Worm (Caenorhabditis elegans) whole organism, L1 larva: ENCODE measurements around the gene pes-4.

Experiments
- C04F5.9 ChIP-seq: sonication (generic microtip); optimal IDR thresholded peaks from 2 replicates; lab custom pipeline; 2016; ENCODE audit warnings: missing genetic modification characterization, missing compliant biosample characterization
- C16A3.4 ChIP-seq: fragments of 150-350 bp; optimal IDR thresholded peaks from 2 replicates; lab custom pipeline; 2014; ENCODE audit warnings: missing biosample characterization, missing genetic modification characterization
- C34B4.2 ChIP-seq: sonication (generic microtip); optimal IDR thresholded peaks from 2 replicates; lab custom pipeline; 2017; ENCODE audit warnings: mild to moderate bottlenecking, missing genetic modification characterization, missing compliant biosample characterization
- alr-1 ChIP-seq: fragments of 200-800 bp; sonication (Bioruptor generic); optimal IDR thresholded peaks from 2 replicates; lab custom pipeline; 2018; ENCODE audit warnings: borderline replicate concordance, mild to moderate bottlenecking, missing genetic modification characterization, missing compliant biosample characterization
- blmp-1 ChIP-seq: fragments of 150-350 bp; optimal IDR thresholded peaks from 2 replicates; lab custom pipeline; 2014; ENCODE audit warnings: missing biosample characterization, missing genetic modification characterization
- ceh-63 ChIP-seq: fragments of 200-800 bp; sonication (Bioruptor generic); optimal IDR thresholded peaks from 2 replicates; lab custom pipeline; 2018; ENCODE audit warnings: mild to moderate bottlenecking, missing genetic modification characterization, missing compliant biosample characterization
- ceh-88 ChIP-seq: fragments of 200-800 bp; sonication (Bioruptor generic); IDR thresholded peaks from 2 replicates; pipeline ENCODE4 v1.3.6; 2022; ENCODE audit warnings: missing genetic modification characterization, missing compliant biosample characterization
- ceh-90 ChIP-seq: sonication (generic microtip); optimal IDR thresholded peaks from 2 replicates; lab custom pipeline; 2016; ENCODE audit warnings: missing genetic modification characterization, missing compliant biosample characterization
- ces-1 ChIP-seq: fragments of 150-350 bp; optimal IDR thresholded peaks from 2 replicates; lab custom pipeline; 2014; ENCODE audit warnings: missing biosample characterization, missing genetic modification reagents, missing genetic modification characterization
- dpl-1 ChIP-seq, 3 experiments: fragments of 150-350 bp in 2 of 3; sonication (generic microtip) in 1 of 3; optimal IDR thresholded peaks; 2 replicates each; lab custom pipeline; 2014 to 2017; ENCODE audit warnings: missing biosample characterization in 3 of 3, missing genetic modification characterization in 3 of 3, missing genetic modification reagents in 3 of 3
- dsc-1 ChIP-seq: sonication (generic microtip); optimal IDR thresholded peaks from 2 replicates; lab custom pipeline; 2016; ENCODE audit warnings: mild to moderate bottlenecking, missing genetic modification characterization, missing compliant biosample characterization
- efl-3 ChIP-seq: fragments of 200-800 bp; sonication (Bioruptor generic); optimal IDR thresholded peaks from 2 replicates; lab custom pipeline; 2018; ENCODE audit warnings: mild to moderate bottlenecking, missing genetic modification characterization, missing compliant biosample characterization
- egl-27 ChIP-seq, 2 experiments: fragments of 150-350 bp in 1 of 2; sonication (generic microtip); optimal IDR thresholded peaks; 3 replicates each; lab custom pipeline; 2017 to 2018; ENCODE audit warnings: missing biosample characterization in 2 of 2, missing genetic modification characterization in 2 of 2, missing genetic modification reagents in 2 of 2
- elt-3 ChIP-seq, 6 experiments: fragments of 150-350 bp in 1 of 6; sonication (generic microtip); optimal IDR thresholded peaks; 2 replicates each; lab custom pipeline; 2017 to 2018; ENCODE audit warnings: missing biosample characterization in 6 of 6, missing genetic modification characterization in 6 of 6, inconsistent platforms in 1 of 6
- ets-5 ChIP-seq: fragments of 200-800 bp; sonication (Bioruptor generic); IDR thresholded peaks from 2 replicates; pipeline ENCODE4 v1.3.6; 2022; ENCODE audit warnings: missing genetic modification characterization, missing compliant biosample characterization
- fkh-10 ChIP-seq: sonication (generic microtip); optimal IDR thresholded peaks from 2 replicates; lab custom pipeline; 2017; ENCODE audit warnings: missing biosample characterization, missing genetic modification reagents, missing genetic modification characterization
- fkh-4 ChIP-seq: sonication (generic microtip); optimal IDR thresholded peaks from 2 replicates; lab custom pipeline; 2016; ENCODE audit warnings: missing compliant biosample characterization, missing genetic modification characterization, borderline replicate concordance
- fos-1 ChIP-seq: fragments of 150-350 bp; optimal IDR thresholded peaks from 2 replicates; lab custom pipeline; 2014; ENCODE audit warnings: missing biosample characterization, missing genetic modification characterization
- grh-1 ChIP-seq: fragments of 200-800 bp; sonication (Bioruptor generic); IDR thresholded peaks from 2 replicates; pipeline ENCODE4 v1.3.6; 2022; ENCODE audit warnings: missing genetic modification reagents, missing genetic modification characterization, missing compliant biosample characterization
- hlh-4 ChIP-seq: sonication (generic microtip); optimal IDR thresholded peaks from 2 replicates; lab custom pipeline; 2016; ENCODE audit warnings: mild to moderate bottlenecking, missing genetic modification characterization, missing compliant biosample characterization
- hpl-2 ChIP-seq: fragments of 150-350 bp; optimal IDR thresholded peaks from 2 replicates; lab custom pipeline; 2014; ENCODE audit warnings: missing biosample characterization, missing genetic modification reagents, missing genetic modification characterization
- irx-1 ChIP-seq: sonication (generic microtip); optimal IDR thresholded peaks from 2 replicates; lab custom pipeline; 2016; ENCODE audit warnings: missing genetic modification characterization, missing compliant biosample characterization
- lin-13 ChIP-seq: fragments of 150-350 bp; optimal IDR thresholded peaks from 2 replicates; lab custom pipeline; 2014; ENCODE audit warnings: missing biosample characterization, missing genetic modification reagents, missing genetic modification characterization
- lin-15B ChIP-seq: fragments of 150-350 bp; sonication (generic microtip); optimal IDR thresholded peaks from 3 replicates; lab custom pipeline; 2014; ENCODE audit warnings: missing biosample characterization, missing genetic modification characterization
- lin-35 ChIP-seq, 2 experiments: fragments of 150-350 bp; optimal IDR thresholded peaks; 2 replicates each; lab custom pipeline; 2014; ENCODE audit warnings: missing biosample characterization in 2 of 2, missing genetic modification characterization in 2 of 2, missing genetic modification reagents in 2 of 2
- lir-3 ChIP-seq: sonication (generic microtip); optimal IDR thresholded peaks from 2 replicates; lab custom pipeline; 2016; ENCODE audit warnings: mild to moderate bottlenecking, missing genetic modification characterization, moderate library complexity, missing compliant biosample characterization; ENCODE audit not compliant: poor library complexity
- lsy-2 ChIP-seq, 2 experiments: fragments of 150-350 bp; optimal IDR thresholded peaks; 2 replicates each; lab custom pipeline; 2014; ENCODE audit warnings: missing biosample characterization in 2 of 2, missing genetic modification characterization in 2 of 2
- mdl-1 ChIP-seq, 2 experiments: fragments of 150-350 bp; optimal IDR thresholded peaks; 2 replicates each; lab custom pipeline; 2014 to 2017; ENCODE audit warnings: missing biosample characterization in 2 of 2, missing genetic modification characterization in 2 of 2, inconsistent platforms in 1 of 2
- mef-2 ChIP-seq: fragments of 150-350 bp; optimal IDR thresholded peaks from 2 replicates; lab custom pipeline; 2014; ENCODE audit warnings: missing biosample characterization, missing genetic modification characterization
- mep-1 ChIP-seq: fragments of 150-350 bp; optimal IDR thresholded peaks from 2 replicates; lab custom pipeline; 2014; ENCODE audit warnings: missing biosample characterization, missing genetic modification characterization
- nhr-11 ChIP-seq: fragments of 150-350 bp; optimal IDR thresholded peaks from 2 replicates; lab custom pipeline; 2014; ENCODE audit warnings: missing biosample characterization, missing genetic modification characterization
- nhr-12 ChIP-seq: sonication (generic microtip); optimal IDR thresholded peaks from 2 replicates; lab custom pipeline; 2017; ENCODE audit warnings: missing biosample characterization, missing genetic modification characterization
- nhr-19 ChIP-seq: fragments of 200-800 bp; sonication (Bioruptor generic); conservative IDR thresholded peaks from 2 replicates; pipeline ENCODE4 v1.3.6; 2022; ENCODE audit warnings: missing genetic modification characterization, missing compliant biosample characterization
- nhr-20 ChIP-seq: sonication (generic microtip); optimal IDR thresholded peaks from 2 replicates; lab custom pipeline; 2016; ENCODE audit warnings: mild to moderate bottlenecking, missing genetic modification characterization, missing compliant biosample characterization
- nhr-237 ChIP-seq: fragments of 150-350 bp; optimal IDR thresholded peaks from 2 replicates; lab custom pipeline; 2014; ENCODE audit warnings: missing biosample characterization, missing genetic modification characterization
- nhr-47 ChIP-seq: sonication (generic microtip); optimal IDR thresholded peaks from 2 replicates; lab custom pipeline; 2016; ENCODE audit warnings: mild to moderate bottlenecking, missing genetic modification characterization, moderate library complexity, missing compliant biosample characterization
- nhr-84 ChIP-seq: sonication (generic microtip); optimal IDR thresholded peaks from 2 replicates; lab custom pipeline; 2017; ENCODE audit warnings: missing biosample characterization, missing genetic modification characterization
- nhr-85 ChIP-seq: sonication (generic microtip); peaks from one replicate; lab custom pipeline; 2016; ENCODE audit warnings: missing genetic modification characterization, inconsistent platforms, missing compliant biosample characterization
- nhr-90 ChIP-seq: sonication (generic microtip); optimal IDR thresholded peaks from 2 replicates; lab custom pipeline; 2016; ENCODE audit warnings: mild to moderate bottlenecking, missing genetic modification characterization, missing compliant biosample characterization; ENCODE audit not compliant: poor library complexity
- pqm-1 ChIP-seq: sonication (generic microtip); optimal IDR thresholded peaks from 3 replicates; lab custom pipeline; 2017; ENCODE audit warnings: missing biosample characterization, missing genetic modification characterization
- rnt-1 ChIP-seq: sonication (generic microtip); optimal IDR thresholded peaks from 2 replicates; lab custom pipeline; 2016; ENCODE audit warnings: mild to moderate bottlenecking, missing genetic modification characterization, moderate library complexity, missing compliant biosample characterization
- snpc-4 ChIP-seq: fragments of 150-350 bp; optimal IDR thresholded peaks from 2 replicates; lab custom pipeline; 2014; ENCODE audit warnings: missing biosample characterization, missing genetic modification characterization
- snu-23 ChIP-seq: sonication (generic microtip); optimal IDR thresholded peaks from 2 replicates; lab custom pipeline; 2016; ENCODE audit warnings: missing genetic modification characterization, missing compliant biosample characterization
- sup-37 ChIP-seq: fragments of 200-800 bp; sonication (Bioruptor generic); optimal IDR thresholded peaks from 2 replicates; lab custom pipeline; 2018; ENCODE audit warnings: mild to moderate bottlenecking, missing genetic modification characterization, missing compliant biosample characterization
- tlp-1 ChIP-seq: fragments of 150-350 bp; optimal IDR thresholded peaks from 2 replicates; lab custom pipeline; 2014; ENCODE audit warnings: missing biosample characterization, missing genetic modification characterization
- unc-62 ChIP-seq: fragments of 150-350 bp; optimal IDR thresholded peaks from 2 replicates; lab custom pipeline; 2014; ENCODE audit warnings: missing biosample characterization, missing genetic modification reagents, missing genetic modification characterization
- unc-98 ChIP-seq: fragments of 200-800 bp; sonication (Bioruptor generic); IDR thresholded peaks from 2 replicates; pipeline ENCODE4 v1.3.6; 2022; ENCODE audit warnings: missing genetic modification characterization, missing compliant biosample characterization
- vab-15 ChIP-seq: sonication (generic microtip); optimal IDR thresholded peaks from 2 replicates; lab custom pipeline; 2017; ENCODE audit warnings: missing genotype, mild to moderate bottlenecking, missing genetic modification characterization, missing compliant biosample characterization
- zag-1 ChIP-seq: fragments of 150-350 bp; optimal IDR thresholded peaks from 2 replicates; lab custom pipeline; 2014; ENCODE audit warnings: missing biosample characterization, missing genetic modification characterization
- zip-4 ChIP-seq: fragments of 200-800 bp; sonication (Bioruptor generic); optimal IDR thresholded peaks from 2 replicates; lab custom pipeline; 2018; ENCODE audit warnings: mild to moderate bottlenecking, missing genetic modification characterization, moderate library complexity, missing compliant biosample characterization
- ztf-11 ChIP-seq, 2 experiments: sonication (generic microtip); optimal IDR thresholded peaks; 2 replicates each; lab custom pipeline; 2016 to 2017; ENCODE audit warnings: missing genetic modification characterization in 2 of 2, missing biosample characterization in 1 of 2, missing compliant biosample characterization in 1 of 2
- ztf-4 ChIP-seq: fragments of 150-350 bp; optimal IDR thresholded peaks from 2 replicates; lab custom pipeline; 2014; ENCODE audit warnings: missing biosample characterization, missing genetic modification characterization

Gene pes-4

ce11 chrIII:1201958-1202596 lies 28.0 kb downstream of the pes-4 start, which contains the start of the genes mrpl-45 and Y119D3B.12 (continued):
- TF ChIP-seq snu-23 (GFP tag; lab: Kevin White, UChicago) (peak; percentile 90), tlp-1 (no peak), nhr-12 (tag; lab: Kevin White, UChicago) (no peak), zag-1 (tag; lab: Kevin White, UChicago) (no peak), hlh-4 (tag; lab: Kevin White, UChicago) (no peak), nhr-11 (peak; percentile 36), ces-1 (GFP tag; lab: Kevin White, UChicago) (no peak), ceh-90 (tag; lab: Kevin White, UChicago) (no peak), snpc-4 (peak; percentile 50), sup-37 (GFP tag; lab: Kevin White, UChicago) (peak; percentile 50), lin-35 (GFP tag; optimal IDR thresholded peaks at IDR 0.05; lab: Kevin White, UChicago) (peak; percentile 81 to 89), blmp-1 (tag; lab: Kevin White, UChicago) (peak; percentile 38), nhr-237 (tag; lab: Kevin White, UChicago) (peak; percentile 11), C34B4.2 (tag; lab: Kevin White, UChicago) (no peak), efl-3 (GFP tag; lab: Kevin White, UChicago) (no peak), C04F5.9 (tag; lab: Kevin White, UChicago) (peak; percentile 35), irx-1 (peak; percentile 82), ztf-11 (tag; optimal IDR thresholded peaks at IDR 0.05; lab: Kevin White, UChicago) (peak; percentile 5 to 52), ztf-4 (tag; lab: Kevin White, UChicago) (no peak), lir-3 (tag; lab: Kevin White, UChicago) (no peak), zip-4 (GFP tag; lab: Kevin White, UChicago) (peak; percentile 17), nhr-85 (peak; percentile 81), nhr-84 (no peak), dsc-1 (tag; lab: Kevin White, UChicago) (no peak), nhr-19 (GFP tag; lab: Robert Waterston, UW) (peak; percentile 77), mep-1 (tag; lab: Kevin White, UChicago) (peak; percentile 91), egl-27 (tag; optimal IDR thresholded peaks at IDR 0.05; lab: Kevin White, UChicago) (no peak), elt-3 (tag; optimal IDR thresholded peaks at IDR 0.05; lab: Kevin White, UChicago) (peak in 2 of 6 experiments; percentile 67 to 79), rnt-1 (tag; lab: Kevin White, UChicago) (no peak), lin-15B (tag; lab: Kevin White, UChicago) (peak; percentile 92), nhr-47 (tag; lab: Kevin White, UChicago) (no peak), nhr-20 (tag; lab: Kevin White, UChicago) (no peak), hpl-2 (GFP tag; lab: Kevin White, UChicago) (no peak), unc-62 (GFP tag; lab: Kevin White, UChicago) (no peak), ets-5 (GFP tag; lab: Robert Waterston, UW) (no peak), fkh-4 (tag; lab: Kevin White, UChicago) (no peak), grh-1 (GFP tag; lab: Robert Waterston, UW) (peak; percentile 67), lsy-2 (tag; optimal IDR thresholded peaks at IDR 0.05; lab: Kevin White, UChicago) (peak; percentile 86 to 89), mef-2 (tag; lab: Kevin White, UChicago) (no peak), ceh-63 (no peak), nhr-90 (tag; lab: Kevin White, UChicago) (no peak), pqm-1 (no peak), C16A3.4 (tag; lab: Kevin White, UChicago) (peak; percentile 72), fos-1 (peak; percentile 48), ceh-88 (GFP tag; lab: Robert Waterston, UW) (0 out of 2 replicates have a peak, but pooled peaks have one; percentile 22), dpl-1 (GFP tag; optimal IDR thresholded peaks at IDR 0.05; lab: Kevin White, UChicago) (peak; percentile 78 to 85 (median 85)), fkh-10 (peak; percentile 69), vab-15 (tag; lab: Kevin White, UChicago) (no peak), mdl-1 (tag; optimal IDR thresholded peaks at IDR 0.05; lab: Kevin White, UChicago) (peak in 1 of 2 experiments; percentile 68), unc-98 (GFP tag; lab: Robert Waterston, UW) (peak; percentile 40; the same call in 1 of the 2 replicates), lin-13 (GFP tag; lab: Kevin White, UChicago) (peak; percentile 71), alr-1 (tag; lab: Kevin White, UChicago) (no peak)
